Worm (Caenorhabditis elegans): ENCODE measurements around the gene rrsr-1.

rrsr-1 gene

DNA sequence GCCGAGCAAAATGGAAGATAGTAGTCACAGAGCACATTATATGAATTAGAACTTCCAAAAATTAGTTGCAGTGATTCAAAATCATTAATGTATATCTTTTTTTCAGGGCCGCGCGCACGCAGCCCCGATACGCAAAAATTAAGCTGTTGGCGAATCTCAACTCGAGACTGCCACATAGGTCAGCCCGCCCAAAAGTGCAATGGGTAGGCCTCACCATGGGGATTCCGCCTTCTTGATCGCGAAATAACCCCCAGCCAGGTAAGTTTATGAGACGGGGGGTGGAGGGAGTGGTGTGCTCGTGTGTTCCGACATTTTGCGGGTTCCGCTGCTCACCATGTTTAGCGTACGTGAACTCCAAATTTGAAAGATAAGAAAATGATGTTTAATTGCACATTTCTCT lies 38.3 kb upstream of the rrsr-1 start, which contains the start of gene F08H9.3 (continued):
- TF ChIP-seq snpc-1.1 (tag; optimal IDR thresholded peaks at IDR 0.05; ENCODE audit: insufficient read depth) (peak; percentile 93), D2030.7 (GFP tag; IDR thresholded peaks at IDR 0.05) (peak; percentile 82), F33H1.4 (GFP tag; IDR thresholded peaks at IDR 0.05) (peak; percentile 51), dox-1 (GFP tag; IDR thresholded peaks at IDR 0.05) (peak; percentile 84), attf-6 (GFP tag; IDR thresholded peaks at IDR 0.05) (peak; percentile 88), repo-1 (tag; optimal IDR thresholded peaks at IDR 0.05) (peak; percentile 18), lin-26 (GFP tag; IDR thresholded peaks at IDR 0.05) (peak; percentile 69; the same call in 1 of the 2 replicates), zfh-2 (GFP tag; conservative IDR thresholded peaks at IDR 0.05) (peak; percentile 51; the same call in 1 of the 2 replicates)

DNA sequence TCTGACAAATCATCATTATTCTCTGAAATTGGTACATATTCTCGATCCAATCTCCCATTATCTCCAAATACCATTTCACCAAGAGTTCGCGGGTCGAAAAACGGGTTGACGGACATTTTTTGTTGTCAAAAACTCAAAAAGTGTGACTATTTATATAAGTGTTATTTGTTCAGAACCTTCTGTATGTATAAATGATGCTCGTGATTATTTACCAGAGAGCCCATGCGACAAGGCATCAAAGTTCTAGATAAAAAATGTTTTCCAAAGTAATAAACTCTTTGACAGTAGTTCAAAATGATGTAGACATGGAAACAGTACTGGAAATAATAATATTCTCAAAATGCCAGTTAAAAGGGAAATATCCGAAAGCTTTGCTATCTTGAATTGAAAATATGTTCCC lies 37.8 kb upstream of the rrsr-1 start:
- TF ChIP-seq hlh-12 (tag; optimal IDR thresholded peaks at IDR 0.05) (no peak), lin-40 (tag; optimal IDR thresholded peaks at IDR 0.05) (no peak), pbrm-1 (GFP tag; IDR thresholded peaks at IDR 0.05) (no peak), nhr-120 (GFP tag; IDR thresholded peaks at IDR 0.05) (no peak), nhr-90 (tag; optimal IDR thresholded peaks at IDR 0.05) (no peak), Y53G8AR.9 (GFP tag; conservative IDR thresholded peaks at IDR 0.05) (no peak), attf-3 (GFP tag; conservative IDR thresholded peaks at IDR 0.05) (no peak), F55B11.4 (tag; optimal IDR thresholded peaks at IDR 0.05; ENCODE audit: borderline replicate concordance, insufficient read depth) (no peak), F57A8.1 (GFP tag; optimal IDR thresholded peaks at IDR 0.05) (no peak), F57C9.4 (tag; optimal IDR thresholded peaks at IDR 0.05) (no peak)

DNA sequence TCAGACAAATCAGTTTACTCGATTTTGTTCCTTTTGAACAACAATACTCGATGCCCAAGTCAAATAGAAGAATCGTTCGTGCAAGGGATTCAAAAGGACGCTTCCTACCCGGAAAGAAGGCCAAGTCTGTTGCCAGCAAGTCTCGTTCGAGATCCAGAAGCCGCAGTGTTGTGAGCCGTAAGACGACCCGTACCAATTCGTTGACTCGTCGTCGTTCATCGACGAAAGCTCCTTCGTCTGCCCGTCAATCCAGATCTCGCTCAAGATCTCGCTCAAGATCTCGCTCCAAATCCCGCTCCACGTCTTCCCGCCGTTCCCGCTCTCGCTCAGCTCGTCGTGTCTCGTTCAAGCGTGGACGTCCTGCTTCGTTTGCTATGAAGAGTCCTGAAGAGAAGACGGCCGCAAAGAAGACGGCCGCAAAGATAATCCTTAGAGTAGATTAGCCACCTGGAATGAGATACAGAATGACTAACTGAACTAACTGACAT lies 35.9 kb upstream of the rrsr-1 start, which contains the start of gene F08H9.2:
F08H9.2 (plus strand) TSS at position 51 of the 488 bp plus-strand sequence.
- TF ChIP-seq nfyb-1 (GFP tag; IDR thresholded peaks at IDR 0.05) (0 out of 2 replicates have a peak, but pooled peaks have one; percentile 15), athp-1 (tag; optimal IDR thresholded peaks at IDR 0.05) (no peak), zfh-2 (GFP tag; conservative IDR thresholded peaks at IDR 0.05) (peak; percentile 76)

- TF ChIP-seq F33H1.4 (GFP tag; IDR thresholded peaks at IDR 0.05) (0 out of 2 replicates have a peak, but pooled peaks have one; percentile 11), lin-54 (GFP tag; optimal IDR thresholded peaks at IDR 0.05) (peak; percentile 9), ceh-40 (GFP tag; IDR thresholded peaks at IDR 0.05) (no peak), egl-18 (GFP tag; IDR thresholded peaks at IDR 0.05) (no peak), snpc-4 (GFP tag; optimal IDR thresholded peaks at IDR 0.05) (no peak), snpc-4 (tag; optimal IDR thresholded peaks at IDR 0.05) (peak in 1 of 4 experiments; percentile 13), madf-6 (GFP tag; IDR thresholded peaks at IDR 0.05) (0 out of 2 replicates have a peak, but pooled peaks have one; percentile 28), hrde-1 (tag; optimal IDR thresholded peaks at IDR 0.05; ENCODE audit: borderline replicate concordance) (peak; percentile 66), him-1 (tag; optimal IDR thresholded peaks at IDR 0.05) (peak; percentile 17), mxl-1 (tag; optimal IDR thresholded peaks at IDR 0.05) (no peak), xnd-1 (tag; optimal IDR thresholded peaks at IDR 0.05) (peak; percentile 5)
Measured at ce11 chrV:14460122-14460521, 35.3 kb upstream of the rrsr-1 start.

- peak; percentile 65; the same call in 1 of the 2 replicates for TF ChIP-seq aptf-2 (GFP tag; conservative IDR thresholded peaks at IDR 0.05)
- peak; percentile 99 for TF ChIP-seq F33H1.4 (GFP tag; IDR thresholded peaks at IDR 0.05)
- TF ChIP-seq D2030.7 (GFP tag; IDR thresholded peaks at IDR 0.05): peak; percentile 95
- TF ChIP-seq efl-1 (GFP tag; optimal IDR thresholded peaks at IDR 0.05): peak; percentile 96
- TF ChIP-seq rpc-1 (optimal IDR thresholded peaks at IDR 0.05): no peak
- TF ChIP-seq rpc-1 (tag; optimal IDR thresholded peaks at IDR 0.05): peak; percentile 1
- TF ChIP-seq snpc-1.3 (tag; optimal IDR thresholded peaks at IDR 0.05; ENCODE audit: insufficient read depth): peak; percentile 92
- TF ChIP-seq ekl-4 (GFP tag; IDR thresholded peaks at IDR 0.05): peak; percentile 88
- peak; percentile 65 for TF ChIP-seq F23B12.7 (tag; optimal IDR thresholded peaks at IDR 0.05; ENCODE audit: insufficient read depth)
- peak; percentile 95 for TF ChIP-seq snpc-3.4 (tag; optimal IDR thresholded peaks at IDR 0.05)
- peak; percentile 57; the same call in 1 of the 2 replicates for TF ChIP-seq ceh-100 (GFP tag; IDR thresholded peaks at IDR 0.05)
- peak; percentile 33; the same call in 1 of the 2 replicates for TF ChIP-seq B0019.2 (GFP tag; conservative IDR thresholded peaks at IDR 0.05)
- peak; percentile 59 for TF ChIP-seq unc-130 (GFP tag; optimal IDR thresholded peaks at IDR 0.05)
- TF ChIP-seq zfh-2 (GFP tag; conservative IDR thresholded peaks at IDR 0.05): no peak
- no peak for TF ChIP-seq snpc-4 (GFP tag; optimal IDR thresholded peaks at IDR 0.05)
- TF ChIP-seq snpc-4 (tag; optimal IDR thresholded peaks at IDR 0.05): peak in 3 of 4 experiments; percentile 46 to 74 (median 71)
Measured at ce11 chrV:14457070-14457469, 32.3 kb upstream of the rrsr-1 start, which contains the start of gene coh-3. TSS of gene coh-3 (plus strand) at chrV:14457422.
